Worm (Caenorhabditis elegans): ENCODE measurements around the gene asp-8.

- no peak for TF ChIP-seq sem-2 (GFP tag; optimal IDR thresholded peaks at IDR 0.05)
- no peak for TF ChIP-seq ztf-11 (tag; optimal IDR thresholded peaks at IDR 0.05)
- TF ChIP-seq lin-13 (tag; optimal IDR thresholded peaks at IDR 0.05): no peak
- TF ChIP-seq lsy-2 (tag; optimal IDR thresholded peaks at IDR 0.05): no peak
- TF ChIP-seq nhr-237 (tag; optimal IDR thresholded peaks at IDR 0.05): no peak
- TF ChIP-seq elt-3 (tag; optimal IDR thresholded peaks at IDR 0.05): no peak
- no peak for TF ChIP-seq nhr-12 (tag; optimal IDR thresholded peaks at IDR 0.05)
- no peak for TF ChIP-seq pha-4 (tag; optimal IDR thresholded peaks at IDR 0.05)
- TF ChIP-seq cnd-1 (tag; optimal IDR thresholded peaks at IDR 0.05): no peak
- no peak for TF ChIP-seq blmp-1 (tag; optimal IDR thresholded peaks at IDR 0.05)
- TF ChIP-seq nhr-2 (tag; optimal IDR thresholded peaks at IDR 0.05): no peak
- TF ChIP-seq nhr-28 (tag; optimal IDR thresholded peaks at IDR 0.05): no peak
These were observed 3.0 kb upstream of the asp-8 start, which contains the start of gene irld-12 for ce11 chrV:3021306-3021705.

All from whole organism, mixed stage, embryonic.